Worm (Caenorhabditis elegans): ENCODE results near the gene prmt-4.
A peak's percentile ranks its signal among the peaks of the same experiment; 100 is the strongest.

The prmt-4 gene

DNA sequence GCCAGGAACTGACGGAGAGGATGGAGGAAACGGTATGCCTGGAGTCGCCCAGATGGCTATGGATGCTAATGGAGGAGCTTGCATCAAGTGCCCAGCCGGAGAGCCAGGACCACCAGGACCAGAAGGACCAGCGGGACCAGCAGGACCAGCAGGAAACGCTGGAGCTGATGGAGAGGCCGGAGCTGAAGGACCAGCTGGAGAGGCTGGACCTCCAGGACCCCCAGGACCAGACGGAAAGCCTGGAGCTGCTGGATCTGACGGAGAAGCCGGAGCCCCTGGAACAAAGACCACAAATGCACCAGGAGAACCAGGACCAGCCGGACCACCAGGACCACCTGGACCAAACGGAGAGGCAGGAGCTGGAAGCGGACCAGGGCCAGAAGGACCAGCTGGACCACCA, 1.4 kb upstream of the prmt-4 start:
- TF ChIP-seq hlh-30 (tag; optimal IDR thresholded peaks at IDR 0.05; ENCODE audit: insufficient read depth), result no peak
- TF ChIP-seq set-16 (GFP tag; IDR thresholded peaks at IDR 0.05), result peak; percentile 64
- no peak for TF ChIP-seq fkh-10 (GFP tag; optimal IDR thresholded peaks at IDR 0.05)

DNA sequence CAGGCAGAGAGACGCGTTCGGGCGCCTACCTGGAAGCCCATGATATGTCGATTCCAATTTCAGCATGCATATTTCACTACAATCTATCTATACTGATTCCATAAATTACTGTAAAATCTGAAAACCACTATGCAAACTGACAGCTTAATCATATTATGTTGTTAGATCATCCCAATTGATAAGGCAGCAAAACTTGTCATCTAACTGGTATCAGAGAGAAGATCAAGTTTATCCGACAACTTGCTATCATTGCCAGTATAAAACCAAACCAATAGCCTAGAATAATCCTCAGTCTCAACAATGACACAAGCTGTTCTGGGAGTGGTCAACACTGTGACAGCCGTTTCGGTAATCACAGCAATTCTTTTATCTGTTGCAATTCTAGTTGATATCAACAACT, 701 bp upstream of the prmt-4 start, which contains the start of gene col-102:
Gene col-102 (plus strand): TSS at position 301 of the 400 bp plus-strand sequence.
- TF ChIP-seq php-3 (GFP tag; IDR thresholded peaks at IDR 0.05), result no peak
- no peak for TF ChIP-seq Y75B8A.6 (GFP tag; IDR thresholded peaks at IDR 0.05)
- TF ChIP-seq pha-4 (GFP tag; IDR thresholded peaks at IDR 0.05), result no peak
- TF ChIP-seq pha-4 (tag; optimal IDR thresholded peaks at IDR 0.05), result no peak
- TF ChIP-seq daf-16 (GFP tag; optimal IDR thresholded peaks at IDR 0.05), result no peak
- TF ChIP-seq daf-16 (tag; optimal IDR thresholded peaks at IDR 0.05), result no peak
- TF ChIP-seq snpc-4 (tag; optimal IDR thresholded peaks at IDR 0.05), result no peak
- no peak for TF ChIP-seq ZK337.2 (GFP tag; IDR thresholded peaks at IDR 0.05)
- TF ChIP-seq ceh-32 (tag; optimal IDR thresholded peaks at IDR 0.05; ENCODE audit: poor library complexity), result no peak
- no peak for TF ChIP-seq egl-27 (tag; optimal IDR thresholded peaks at IDR 0.05)
- TF ChIP-seq spr-1 (tag; optimal IDR thresholded peaks at IDR 0.05), result no peak

DNA sequence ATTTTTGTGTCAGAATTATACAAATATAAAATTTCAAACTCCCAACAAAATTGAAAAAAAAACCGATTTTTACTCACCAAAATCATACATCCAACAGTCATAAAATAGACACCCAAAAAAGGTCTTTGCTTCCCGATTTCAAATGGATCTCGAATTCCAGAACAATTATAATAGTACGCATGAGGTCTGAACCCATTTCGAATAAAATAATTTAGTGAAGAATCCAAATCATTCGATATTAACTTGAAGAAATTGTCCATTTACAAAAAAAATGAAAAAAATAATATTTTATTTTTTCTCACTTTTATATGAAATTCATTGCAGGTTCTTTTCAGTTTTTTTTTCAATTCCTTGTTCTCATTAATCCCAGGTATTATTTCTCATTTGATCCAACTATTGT, 1.8 kb downstream of the prmt-4 start, which contains the start of gene srt-59:
Gene srt-59 (minus strand): TSS at position 101 of the 400 bp plus-strand sequence.
- TF ChIP-seq ctbp-1 (GFP tag; IDR thresholded peaks at IDR 0.05) (no peak), pqm-1 (tag; optimal IDR thresholded peaks at IDR 0.05) (no peak), unc-130 (GFP tag; optimal IDR thresholded peaks at IDR 0.05) (no peak), nhr-41 (GFP tag; IDR thresholded peaks at IDR 0.05) (no peak)

DNA sequence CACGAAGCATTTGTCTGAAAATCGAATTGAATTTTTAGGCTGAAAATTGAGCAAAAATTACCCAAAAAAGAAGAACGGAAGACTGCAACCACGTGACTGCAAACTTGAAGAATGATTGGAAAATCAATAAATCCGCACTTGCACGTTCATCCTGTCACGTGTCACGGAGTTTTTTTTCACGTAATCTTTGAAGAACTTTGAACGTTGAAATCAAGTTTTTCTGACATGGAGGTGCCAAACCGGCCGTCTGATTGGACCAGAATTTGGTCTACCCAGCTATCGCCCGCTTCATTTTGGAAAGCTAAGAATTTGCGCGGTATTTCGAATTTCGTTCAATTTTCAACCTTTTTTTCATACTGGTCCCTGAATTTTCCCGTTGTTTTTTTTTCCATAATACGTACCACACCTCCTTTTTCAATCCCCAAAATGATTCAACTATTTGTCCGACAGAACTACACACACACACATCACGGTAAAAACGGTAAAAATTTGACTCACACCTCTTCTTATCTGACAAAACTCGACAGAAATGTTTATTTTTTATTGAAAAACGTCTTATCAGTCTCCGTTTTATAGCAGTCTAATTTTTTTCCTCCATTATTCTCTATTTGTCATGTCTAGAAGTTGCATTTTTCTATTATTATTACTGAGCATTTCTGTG, 7.0 kb downstream of the prmt-4 start, which contains the start of the genes C18H7.7 and C18H7.11:
Gene C18H7.7 (minus strand): TSS at position 101 of the 661 bp plus-strand sequence.
Gene C18H7.11 (plus strand): TSS at position 611 of the 661 bp plus-strand sequence.
- TF ChIP-seq rbr-2 (tag; optimal IDR thresholded peaks at IDR 0.05) (no peak), dmd-6 (GFP tag; IDR thresholded peaks at IDR 0.05) (peak; percentile 27; the same call in 1 of the 2 replicates), saeg-2 (GFP tag; IDR thresholded peaks at IDR 0.05) (no peak), daf-16 (GFP tag; optimal IDR thresholded peaks at IDR 0.05) (no peak), daf-16 (tag; optimal IDR thresholded peaks at IDR 0.05) (peak; percentile 31), mdl-1 (tag; optimal IDR thresholded peaks at IDR 0.05) (no peak)

DNA sequence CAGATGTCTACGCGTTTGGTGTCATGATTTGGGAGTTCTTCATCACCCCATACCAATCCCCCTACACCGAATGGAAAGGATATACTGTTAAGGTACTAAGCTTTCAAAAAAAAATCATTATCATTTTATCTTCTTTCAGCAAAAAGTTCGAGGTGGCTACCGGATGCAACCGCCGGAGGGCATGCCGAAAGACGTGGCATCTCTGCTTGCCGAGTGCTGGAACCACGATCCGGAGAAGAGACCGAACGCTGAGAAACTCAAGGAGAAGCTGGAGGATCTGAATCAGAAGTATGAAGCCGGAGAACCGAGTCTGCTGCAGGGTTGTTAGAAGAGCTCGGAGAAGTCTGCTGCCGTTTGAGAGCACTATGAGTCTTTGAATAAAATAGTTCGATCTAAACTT, 8.6 kb downstream of the prmt-4 start:
- no peak for TF ChIP-seq madf-9 (GFP tag; conservative IDR thresholded peaks at IDR 0.05)
- peak; percentile 92 for TF ChIP-seq aha-1 (tag)
- no peak for TF ChIP-seq F26F4.8 (GFP tag; conservative IDR thresholded peaks at IDR 0.05)
- peak; percentile 69 for TF ChIP-seq set-16 (GFP tag; IDR thresholded peaks at IDR 0.05)

DNA sequence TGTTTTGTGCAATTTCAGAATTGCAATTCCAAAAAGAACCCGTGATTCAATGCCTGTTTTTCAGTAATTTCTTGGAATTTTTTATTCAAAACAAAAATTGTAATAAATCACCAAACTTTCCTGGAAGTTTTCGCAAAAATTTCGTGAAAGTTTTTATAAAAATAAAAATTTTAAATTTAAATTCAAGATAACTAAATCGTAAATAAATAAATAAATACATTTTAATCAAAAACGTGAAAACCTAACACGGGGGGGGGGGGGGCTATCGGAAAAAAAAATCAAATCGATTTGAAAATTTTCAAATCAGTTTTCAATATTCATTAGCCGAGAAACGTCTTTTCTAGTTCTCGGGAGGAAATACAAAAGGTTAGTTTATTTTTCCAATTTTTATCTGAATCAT, 10.4 kb downstream of the prmt-4 start, which contains the start of gene C18H7.4:
Gene C18H7.4 (plus strand): TSS at position 301 of the 400 bp plus-strand sequence.
- TF ChIP-seq duxl-1 (tag; optimal IDR thresholded peaks at IDR 0.05; ENCODE audit: poor library complexity) (no peak), hlh-11 (tag; optimal IDR thresholded peaks at IDR 0.05) (no peak), lin-13 (GFP tag; optimal IDR thresholded peaks at IDR 0.05) (no peak), lin-15B (tag; optimal IDR thresholded peaks at IDR 0.05) (no peak), php-3 (GFP tag; IDR thresholded peaks at IDR 0.05) (no peak), R02D3.7 (tag; optimal IDR thresholded peaks at IDR 0.05) (no peak)
